Worm (Caenorhabditis elegans) whole organism, young adult: ENCODE results near the gene alh-7.

Experiments used
- B0336.3 ChIP-seq: fragments of 200-800 bp; sonication (Bioruptor generic); IDR thresholded peaks from 2 replicates; pipeline ENCODE4 v1.3.6; 2022; ENCODE audit warnings: missing genetic modification characterization, missing compliant biosample characterization
- F23B12.7 ChIP-seq: sonication (generic microtip); optimal IDR thresholded peaks from 2 replicates; lab custom pipeline; 2017; ENCODE audit warnings: missing genetic modification characterization, mild to moderate bottlenecking, missing compliant biosample characterization, antibody characterized with exemption, moderate library complexity; ENCODE audit not compliant: insufficient read depth
- F33H1.4 ChIP-seq: fragments of 200-800 bp; sonication (Bioruptor generic); IDR thresholded peaks from 2 replicates; pipeline ENCODE4 v1.3.6; 2022; ENCODE audit warnings: missing genetic modification reagents, missing genetic modification characterization, missing compliant biosample characterization
- F39B2.1 ChIP-seq: fragments of 200-800 bp; sonication (Bioruptor generic); IDR thresholded peaks from 2 replicates; pipeline ENCODE4 v1.3.6; 2022; ENCODE audit warnings: missing genetic modification reagents, missing genetic modification characterization, missing compliant biosample characterization
- F49E8.2 ChIP-seq: sonication (generic microtip); optimal IDR thresholded peaks from 3 replicates; lab custom pipeline; 2017; ENCODE audit warnings: missing genetic modification characterization, mild to moderate bottlenecking, missing compliant biosample characterization, antibody characterized with exemption, moderate library complexity; ENCODE audit not compliant: insufficient read depth
- F52B5.7 ChIP-seq: sonication (generic microtip); optimal IDR thresholded peaks from 2 replicates; lab custom pipeline; 2016; ENCODE audit warnings: mild to moderate bottlenecking, missing genetic modification characterization, missing compliant biosample characterization
- K12H6.12 ChIP-seq: fragments of 200-800 bp; sonication (Bioruptor generic); optimal IDR thresholded peaks from 2 replicates; lab custom pipeline; 2018; ENCODE audit warnings: mild to moderate bottlenecking, missing genetic modification characterization, missing compliant biosample characterization
- Y53F4B.3 ChIP-seq: fragments of 200-800 bp; sonication (Bioruptor generic); IDR thresholded peaks from 2 replicates; pipeline ENCODE4 v1.3.6; 2022; ENCODE audit warnings: missing genetic modification reagents, missing genetic modification characterization, missing compliant biosample characterization
- Y79H2A.3 ChIP-seq: fragments of 200-800 bp; sonication (Bioruptor generic); conservative IDR thresholded peaks from 2 replicates; pipeline ENCODE4 v1.3.6; 2022; ENCODE audit warnings: missing genetic modification reagents, missing genetic modification characterization, missing compliant biosample characterization
- Y95B8A.8 ChIP-seq: fragments of 200-800 bp; sonication (Bioruptor generic); IDR thresholded peaks from 2 replicates; pipeline ENCODE4 v1.3.6; 2022; ENCODE audit warnings: missing genetic modification reagents, missing genetic modification characterization, missing compliant biosample characterization
- aptf-2 ChIP-seq: fragments of 200-800 bp; sonication (Bioruptor generic); conservative IDR thresholded peaks from 2 replicates; pipeline ENCODE4 v1.3.6; 2022; ENCODE audit warnings: missing genetic modification reagents, missing genetic modification characterization, missing compliant biosample characterization
- attf-3 ChIP-seq: fragments of 200-800 bp; sonication (Bioruptor generic); conservative IDR thresholded peaks from 2 replicates; pipeline ENCODE4 v1.3.6; 2022; ENCODE audit warnings: missing genetic modification reagents, missing genetic modification characterization, missing compliant biosample characterization
- cebp-1 ChIP-seq, 2 experiments: fragments of 200-800 bp in 1 of 2; sonication (Bioruptor generic) in 1 of 2; sonication (generic microtip) in 1 of 2; IDR thresholded peaks in 1 of 2; optimal IDR thresholded peaks in 1 of 2; 2 replicates each; pipeline versions ENCODE4 v1.3.6 to Lab custom; 2017 to 2022; ENCODE audit warnings: missing compliant biosample characterization in 2 of 2, missing genetic modification characterization in 2 of 2, mild to moderate bottlenecking in 1 of 2, missing genetic modification reagents in 1 of 2, moderate library complexity in 1 of 2
- cebp-2 ChIP-seq: fragments of 200-800 bp; sonication (Bioruptor generic); IDR thresholded peaks from 2 replicates; pipeline ENCODE4 v1.3.6; 2022; ENCODE audit warnings: missing genetic modification characterization, missing compliant biosample characterization
- ceh-40 ChIP-seq: fragments of 200-800 bp; sonication (Bioruptor generic); IDR thresholded peaks from 2 replicates; pipeline ENCODE4 v1.3.6; 2022; ENCODE audit warnings: missing genetic modification characterization, missing compliant biosample characterization
- ceh-58 ChIP-seq: fragments of 200-800 bp; sonication (Bioruptor generic); IDR thresholded peaks from 2 replicates; pipeline ENCODE4 v1.3.6; 2022; ENCODE audit warnings: missing genetic modification characterization, missing compliant biosample characterization
- ceh-79 ChIP-seq: sonication (generic microtip); optimal IDR thresholded peaks from 2 replicates; lab custom pipeline; 2017; ENCODE audit warnings: mild to moderate bottlenecking, missing genetic modification characterization, missing compliant biosample characterization
- ceh-91 ChIP-seq: fragments of 200-800 bp; sonication (Bioruptor generic); IDR thresholded peaks from 2 replicates; pipeline ENCODE4 v1.3.6; 2022; ENCODE audit warnings: missing genetic modification reagents, missing genetic modification characterization, missing compliant biosample characterization
- chd-7 ChIP-seq: sonication (generic microtip); optimal IDR thresholded peaks from 2 replicates; lab custom pipeline; 2016; ENCODE audit warnings: mild to moderate bottlenecking, missing genetic modification characterization, moderate library complexity, missing compliant biosample characterization
- efl-1 ChIP-seq: fragments of 150-350 bp; optimal IDR thresholded peaks from 2 replicates; lab custom pipeline; 2014; ENCODE audit warnings: missing biosample characterization, missing genetic modification reagents, missing genetic modification characterization
- egl-18 ChIP-seq: fragments of 200-800 bp; sonication (Bioruptor generic); IDR thresholded peaks from 2 replicates; pipeline ENCODE4 v1.3.6; 2022; ENCODE audit warnings: missing genetic modification reagents, missing genetic modification characterization, missing compliant biosample characterization
- ets-4 ChIP-seq: fragments of 200-800 bp; sonication (Bioruptor generic); optimal IDR thresholded peaks from 2 replicates; lab custom pipeline; 2018; ENCODE audit warnings: mild to moderate bottlenecking, missing genetic modification characterization, missing compliant biosample characterization
- hmg-1.2 ChIP-seq: fragments of 200-800 bp; sonication (Bioruptor generic); IDR thresholded peaks from 2 replicates; pipeline ENCODE4 v1.3.6; 2022; ENCODE audit warnings: missing genetic modification reagents, missing genetic modification characterization, missing compliant biosample characterization
- hmg-20 ChIP-seq: fragments of 200-800 bp; sonication (Bioruptor generic); IDR thresholded peaks from 2 replicates; pipeline ENCODE4 v1.3.6; 2022; ENCODE audit warnings: missing genetic modification reagents, missing genetic modification characterization, missing compliant biosample characterization
- hsf-1 ChIP-seq: fragments of 200-800 bp; sonication (Bioruptor generic); IDR thresholded peaks from 2 replicates; pipeline ENCODE4 v1.3.6; 2022; ENCODE audit warnings: missing genetic modification reagents, missing genetic modification characterization, missing compliant biosample characterization
- lag-1 ChIP-seq: fragments of 200-800 bp; sonication (Bioruptor generic); IDR thresholded peaks from 2 replicates; pipeline ENCODE4 v1.3.6; 2022; ENCODE audit warnings: missing genetic modification reagents, missing genetic modification characterization, missing compliant biosample characterization
- lin-26 ChIP-seq: fragments of 200-800 bp; sonication (Bioruptor generic); IDR thresholded peaks from 2 replicates; pipeline ENCODE4 v1.3.6; 2022; ENCODE audit warnings: missing genetic modification reagents, missing genetic modification characterization, missing compliant biosample characterization
- lin-35 ChIP-seq, 3 experiments: fragments of 150-350 bp in 2 of 3; sonication (generic microtip) in 1 of 3; optimal IDR thresholded peaks; 2 replicates each; lab custom pipeline; 2014 to 2018; ENCODE audit warnings: missing biosample characterization in 3 of 3, missing genetic modification characterization in 3 of 3, missing genetic modification reagents in 3 of 3
- lin-54 ChIP-seq: fragments of 200-800 bp; sonication (Bioruptor generic); optimal IDR thresholded peaks from 2 replicates; lab custom pipeline; 2018; ENCODE audit warnings: mild to moderate bottlenecking, missing genetic modification characterization, missing compliant biosample characterization
- lir-1 ChIP-seq: fragments of 200-800 bp; sonication (Bioruptor generic); conservative IDR thresholded peaks from 2 replicates; pipeline ENCODE4 v1.3.6; 2022; ENCODE audit warnings: missing genetic modification reagents, missing genetic modification characterization, missing compliant biosample characterization
- madf-6 ChIP-seq: fragments of 200-800 bp; sonication (Bioruptor generic); IDR thresholded peaks from 2 replicates; pipeline ENCODE4 v1.3.6; 2022; ENCODE audit warnings: missing genetic modification reagents, missing genetic modification characterization, missing compliant biosample characterization
- madf-8 ChIP-seq: fragments of 200-800 bp; sonication (Bioruptor generic); conservative IDR thresholded peaks from 2 replicates; pipeline ENCODE4 v1.3.6; 2022; ENCODE audit warnings: missing genetic modification reagents, missing genetic modification characterization, missing compliant biosample characterization
- mcd-1 ChIP-seq: fragments of 200-800 bp; sonication (Bioruptor generic); IDR thresholded peaks from 2 replicates; pipeline ENCODE4 v1.3.6; 2022; ENCODE audit warnings: missing genetic modification reagents, missing genetic modification characterization, missing compliant biosample characterization
- nhr-80 ChIP-seq: sonication (generic microtip); optimal IDR thresholded peaks from 2 replicates; lab custom pipeline; 2016; ENCODE audit warnings: missing genetic modification characterization, missing compliant biosample characterization
- pbrm-1 ChIP-seq: fragments of 200-800 bp; sonication (Bioruptor generic); IDR thresholded peaks from 2 replicates; pipeline ENCODE4 v1.3.6; 2022; ENCODE audit warnings: missing genetic modification reagents, missing genetic modification characterization, missing compliant biosample characterization
- rcor-1 ChIP-seq: fragments of 200-800 bp; sonication (Bioruptor generic); IDR thresholded peaks from 2 replicates; pipeline ENCODE4 v1.3.6; 2022; ENCODE audit warnings: missing genetic modification reagents, missing genetic modification characterization, missing compliant biosample characterization
- snpc-1.1 ChIP-seq: sonication (generic microtip); optimal IDR thresholded peaks from 2 replicates; lab custom pipeline; 2017; ENCODE audit warnings: missing genetic modification characterization, mild to moderate bottlenecking, missing compliant biosample characterization, antibody characterized with exemption, moderate library complexity, missing genotype, missing genetic modification reagents; ENCODE audit not compliant: insufficient read depth
- snpc-4 ChIP-seq, 5 experiments: fragments of 150-350 bp in 1 of 5; sonication (generic microtip) in 4 of 5; optimal IDR thresholded peaks; 2 replicates each; lab custom pipeline; 2014 to 2018; ENCODE audit warnings: missing genetic modification characterization in 5 of 5, missing biosample characterization in 3 of 5, antibody characterized with exemption in 2 of 5, mild to moderate bottlenecking in 2 of 5, missing compliant biosample characterization in 2 of 5, missing genotype in 2 of 5, moderate library complexity in 2 of 5, missing genetic modification reagents in 1 of 5
- somi-1 ChIP-seq: fragments of 200-800 bp; sonication (Bioruptor generic); optimal IDR thresholded peaks from 2 replicates; lab custom pipeline; 2018; ENCODE audit warnings: mild to moderate bottlenecking, missing genetic modification characterization, missing compliant biosample characterization
- unc-130 ChIP-seq: sonication (generic microtip); optimal IDR thresholded peaks from 2 replicates; lab custom pipeline; 2016; ENCODE audit warnings: missing genetic modification reagents, missing genetic modification characterization, missing compliant biosample characterization
- ztf-22 ChIP-seq: fragments of 200-800 bp; sonication (Bioruptor generic); optimal IDR thresholded peaks from 2 replicates; lab custom pipeline; 2018; ENCODE audit warnings: mild to moderate bottlenecking, missing genetic modification characterization, moderate library complexity, missing compliant biosample characterization
- ztf-26 ChIP-seq: sonication (generic microtip); optimal IDR thresholded peaks from 2 replicates; lab custom pipeline; 2017; ENCODE audit warnings: missing genetic modification characterization, missing compliant biosample characterization
- ztf-6 ChIP-seq: fragments of 200-800 bp; sonication (Bioruptor generic); IDR thresholded peaks from 2 replicates; pipeline ENCODE4 v1.3.6; 2022; ENCODE audit warnings: missing genetic modification reagents, missing genetic modification characterization, missing compliant biosample characterization

Gene alh-7

ce11 chrII:13501575-13501974 lies 10.0 kb upstream of the alh-7 start, which contains the start of gene F45H10.5:
TSS of gene F45H10.5 (plus strand) at chrII:13501875.
- TF ChIP-seq madf-8 (GFP tag; lab: Robert Waterston, UW) = no peak
- TF ChIP-seq aptf-2 (GFP tag; lab: Robert Waterston, UW) = no peak
- TF ChIP-seq ztf-22 (GFP tag; lab: Kevin White, UChicago) = no peak
- no peak for TF ChIP-seq cebp-2
- TF ChIP-seq somi-1 (GFP tag; lab: Kevin White, UChicago) = no peak
- no peak for TF ChIP-seq rcor-1
- no peak for TF ChIP-seq egl-18 (GFP tag; lab: Robert Waterston, UW)
- no peak for TF ChIP-seq chd-7
- no peak for TF ChIP-seq K12H6.12 (tag; lab: Kevin White, UChicago)
- TF ChIP-seq F39B2.1 (GFP tag; lab: Robert Waterston, UW) = no peak
- no peak for TF ChIP-seq ceh-91 (GFP tag; lab: Robert Waterston, UW)
- no peak for TF ChIP-seq ceh-79 (tag; lab: Kevin White, UChicago)
- TF ChIP-seq hmg-20 = no peak
- TF ChIP-seq Y95B8A.8 = no peak
- no peak for TF ChIP-seq B0336.3 (GFP tag; lab: Robert Waterston, UW)
- TF ChIP-seq F52B5.7 = no peak
- TF ChIP-seq ceh-40 (GFP tag; lab: Robert Waterston, UW) = no peak
- TF ChIP-seq ztf-6 = no peak
- no peak for TF ChIP-seq lin-26
- TF ChIP-seq, all 124 proteins: peak for 0

- no peak for TF ChIP-seq ztf-26
- no peak for TF ChIP-seq ets-4 (GFP tag; lab: Kevin White, UChicago)
- no peak for TF ChIP-seq F33H1.4 (GFP tag; lab: Robert Waterston, UW)
- no peak for TF ChIP-seq lag-1 (GFP tag; lab: Robert Waterston, UW)
- TF ChIP-seq lir-1 (GFP tag; lab: Robert Waterston, UW) = no peak
- no peak for TF ChIP-seq ceh-58
- TF ChIP-seq Y53F4B.3 (GFP tag; lab: Robert Waterston, UW) = no peak
- no peak for TF ChIP-seq pbrm-1 (GFP tag; lab: Robert Waterston, UW)
- no peak for TF ChIP-seq F49E8.2 (tag; lab: Kevin White, UChicago)
Measured at ce11 chrII:13500582-13500981, 9.0 kb upstream of the alh-7 start.

ce11 chrII:13495718-13496117 lies 4.1 kb upstream of the alh-7 start, which contains the start of gene drr-1:
TSS of gene drr-1 (minus strand) at chrII:13495900.
- TF ChIP-seq somi-1 (GFP tag; lab: Kevin White, UChicago) = no peak
- TF ChIP-seq efl-1 = no peak
- TF ChIP-seq nhr-80 (tag; lab: Kevin White, UChicago) = peak; percentile 38
- TF ChIP-seq Y79H2A.3 (GFP tag; lab: Robert Waterston, UW) = no peak
- TF ChIP-seq hsf-1 (GFP tag; lab: Robert Waterston, UW) = no peak
- TF ChIP-seq F23B12.7 (tag; lab: Kevin White, UChicago) = no peak
- no peak for TF ChIP-seq K12H6.12 (tag; lab: Kevin White, UChicago)
- TF ChIP-seq mcd-1 = no peak

ce11 chrII:13494762-13495161 lies 3.2 kb upstream of the alh-7 start:
- TF ChIP-seq snpc-1.1 (tag; lab: Kevin White, UChicago) (no peak), cebp-1 (GFP tag; IDR thresholded peaks at IDR 0.05; lab: Robert Waterston, UW) (no peak), cebp-1 (tag; optimal IDR thresholded peaks at IDR 0.05; lab: Kevin White, UChicago) (peak; percentile 10), hmg-1.2 (GFP tag; lab: Robert Waterston, UW) (0 out of 2 replicates have a peak, but pooled peaks have one; percentile 12), unc-130 (GFP tag; lab: Kevin White, UChicago) (no peak), lin-26 (no peak), snpc-4 (GFP tag; optimal IDR thresholded peaks at IDR 0.05; lab: Kevin White, UChicago) (no peak), snpc-4 (tag; optimal IDR thresholded peaks at IDR 0.05; lab: Kevin White, UChicago) (peak in 1 of 4 experiments; percentile 31), ceh-58 (no peak), F39B2.1 (GFP tag; lab: Robert Waterston, UW) (no peak), mcd-1 (peak; percentile 26; the same call in 1 of the 2 replicates), madf-6 (GFP tag; lab: Robert Waterston, UW) (peak; percentile 65), F33H1.4 (GFP tag; lab: Robert Waterston, UW) (no peak), lin-54 (peak; percentile 33), lin-35 (GFP tag; optimal IDR thresholded peaks at IDR 0.05; lab: Kevin White, UChicago) (peak in 1 of 3 experiments; percentile 8), attf-3 (GFP tag; lab: Robert Waterston, UW) (no peak)
